Worm (Caenorhabditis elegans) whole organism, young adult: Measurements from ENCODE around the gene R09B5.11.

Experiments
- C06A6.2 ChIP-seq: fragments of 200-800 bp; sonication (Bioruptor generic); conservative IDR thresholded peaks from 2 replicates; pipeline ENCODE4 v1.3.6; 2022; ENCODE audit warnings: missing genetic modification characterization, missing compliant biosample characterization
- aptf-2 ChIP-seq: fragments of 200-800 bp; sonication (Bioruptor generic); conservative IDR thresholded peaks from 2 replicates; pipeline ENCODE4 v1.3.6; 2022; ENCODE audit warnings: missing genetic modification reagents, missing genetic modification characterization, missing compliant biosample characterization
- ets-4 ChIP-seq: fragments of 200-800 bp; sonication (Bioruptor generic); optimal IDR thresholded peaks from 2 replicates; lab custom pipeline; 2018; ENCODE audit warnings: mild to moderate bottlenecking, missing genetic modification characterization, missing compliant biosample characterization
- him-1 ChIP-seq: sonication (generic microtip); optimal IDR thresholded peaks from 2 replicates; lab custom pipeline; 2016; ENCODE audit warnings: missing genotype, missing genetic modification reagents, missing genetic modification characterization, missing compliant biosample characterization
- pbrm-1 ChIP-seq: fragments of 200-800 bp; sonication (Bioruptor generic); IDR thresholded peaks from 2 replicates; pipeline ENCODE4 v1.3.6; 2022; ENCODE audit warnings: missing genetic modification reagents, missing genetic modification characterization, missing compliant biosample characterization
- unc-130 ChIP-seq: sonication (generic microtip); optimal IDR thresholded peaks from 2 replicates; lab custom pipeline; 2016; ENCODE audit warnings: missing genetic modification reagents, missing genetic modification characterization, missing compliant biosample characterization
- zim-3 ChIP-seq: sonication (generic microtip); optimal IDR thresholded peaks from 2 replicates; lab custom pipeline; 2017; ENCODE audit warnings: mild to moderate bottlenecking, missing genetic modification characterization, moderate library complexity, missing compliant biosample characterization

DNA sequence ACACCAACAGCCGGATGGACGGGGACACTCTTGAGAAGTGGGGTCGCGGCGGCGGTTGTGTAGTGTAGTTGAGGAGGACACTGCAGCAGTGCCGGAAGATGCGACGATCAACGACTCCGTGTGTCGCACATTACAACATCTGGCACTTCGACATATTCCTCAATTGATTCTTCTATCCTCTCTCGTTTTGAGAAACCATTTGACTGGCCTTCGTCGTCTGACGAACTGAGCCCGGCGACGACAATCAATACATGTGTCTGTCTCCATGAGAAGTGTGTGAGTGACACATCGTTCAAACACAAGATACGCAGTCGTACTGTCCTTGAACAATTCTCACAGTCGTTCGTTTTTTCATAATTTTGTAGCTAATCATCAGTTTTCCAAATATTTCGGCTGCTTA is 33.6 kb downstream of the R09B5.11 start:
- TF ChIP-seq pbrm-1, result no peak
- TF ChIP-seq unc-130, result no peak
- no peak for TF ChIP-seq him-1 (tag; lab: Kevin White, UChicago)
- TF ChIP-seq ets-4 (GFP tag; lab: Kevin White, UChicago), result no peak
- no peak for TF ChIP-seq aptf-2 (GFP tag; lab: Robert Waterston, UW)
- no peak for TF ChIP-seq C06A6.2 (GFP tag; lab: Robert Waterston, UW)
- TF ChIP-seq zim-3 (tag; lab: Kevin White, UChicago), result no peak
